Worm (Caenorhabditis elegans) whole organism, mixed stage, embryonic: Measurements from ENCODE around the gene C47E12.9.

Source experiments
- elt-3 ChIP-seq: fragments of 150-350 bp; optimal IDR thresholded peaks from 2 replicates; lab custom pipeline; 2014; ENCODE audit warnings: missing biosample characterization, missing genetic modification characterization
- flh-1 ChIP-seq: fragments of 200-800 bp; sonication (Bioruptor generic); optimal IDR thresholded peaks from 2 replicates; lab custom pipeline; 2018; ENCODE audit warnings: mild to moderate bottlenecking, missing genetic modification characterization, moderate library complexity, missing compliant biosample characterization
- lin-32 ChIP-seq: fragments of 200-800 bp; sonication (Bioruptor generic); optimal IDR thresholded peaks from 2 replicates; lab custom pipeline; 2018; ENCODE audit warnings: mild to moderate bottlenecking, missing genetic modification characterization, missing compliant biosample characterization
- mab-5 ChIP-seq: fragments of 150-350 bp; optimal IDR thresholded peaks from 2 replicates; lab custom pipeline; 2014; ENCODE audit warnings: missing biosample characterization, missing genetic modification characterization
- nhr-237 ChIP-seq: fragments of 150-350 bp; optimal IDR thresholded peaks from 2 replicates; lab custom pipeline; 2014; ENCODE audit warnings: missing biosample characterization, missing genetic modification characterization
- pha-4 ChIP-seq: fragments of 150-350 bp; optimal IDR thresholded peaks from 2 replicates; lab custom pipeline; 2018; ENCODE audit warnings: missing biosample characterization, missing genetic modification reagents, missing genetic modification characterization
- snpc-4 ChIP-seq: fragments of 150-350 bp; optimal IDR thresholded peaks from 2 replicates; lab custom pipeline; 2014; ENCODE audit warnings: missing biosample characterization, missing genetic modification characterization
- unc-62 ChIP-seq: fragments of 150-350 bp; optimal IDR thresholded peaks from 2 replicates; lab custom pipeline; 2014; ENCODE audit warnings: missing biosample characterization, missing genetic modification reagents, missing genetic modification characterization
- ztf-11 ChIP-seq: fragments of 150-350 bp; optimal IDR thresholded peaks from 2 replicates; lab custom pipeline; 2014; ENCODE audit warnings: missing biosample characterization, missing genetic modification characterization

- no peak for TF ChIP-seq unc-62
- no peak for TF ChIP-seq flh-1 (GFP tag; lab: Kevin White, UChicago)
- TF ChIP-seq mab-5, result no peak
- TF ChIP-seq ztf-11 (tag; lab: Kevin White, UChicago), result no peak
- TF ChIP-seq nhr-237 (tag; lab: Kevin White, UChicago), result no peak
- no peak for TF ChIP-seq pha-4 (tag; lab: Kevin White, UChicago)
- no peak for TF ChIP-seq elt-3 (tag; lab: Kevin White, UChicago)
- no peak for TF ChIP-seq snpc-4 (tag; lab: Kevin White, UChicago)
- TF ChIP-seq lin-32 (GFP tag; lab: Kevin White, UChicago), result no peak
Observed at ce11 chrIV:9982226-9982794, 7.8 kb downstream of the C47E12.9 start, which contains the start of gene rrp-1.
